Worm (Caenorhabditis elegans) whole organism, L1 larva: Measurements from ENCODE around the gene Y32G9B.1.

Source experiments
- aha-1 ChIP-seq: fragments of 150-350 bp; optimal IDR thresholded peaks from 2 replicates; lab custom pipeline; 2014; ENCODE audit warnings: missing biosample characterization, missing genetic modification characterization
- alr-1 ChIP-seq: fragments of 200-800 bp; sonication (Bioruptor generic); optimal IDR thresholded peaks from 2 replicates; lab custom pipeline; 2018; ENCODE audit warnings: borderline replicate concordance, mild to moderate bottlenecking, missing genetic modification characterization, missing compliant biosample characterization
- aly-2 ChIP-seq: fragments of 150-350 bp; optimal IDR thresholded peaks from 2 replicates; lab custom pipeline; 2014; ENCODE audit warnings: missing biosample characterization, missing genetic modification characterization
- ama-1 ChIP-seq: fragments of 150-350 bp; optimal IDR thresholded peaks from 2 replicates; lab custom pipeline; 2014
- blmp-1 ChIP-seq: fragments of 150-350 bp; optimal IDR thresholded peaks from 2 replicates; lab custom pipeline; 2014; ENCODE audit warnings: missing biosample characterization, missing genetic modification characterization
- ceh-82 ChIP-seq, 3 experiments: fragments of 150-350 bp in 1 of 3; sonication (generic microtip) in 2 of 3; optimal IDR thresholded peaks; 2 replicates each; lab custom pipeline; 2014 to 2017; ENCODE audit warnings: missing biosample characterization in 3 of 3, missing genetic modification characterization in 3 of 3
- ceh-88 ChIP-seq: fragments of 200-800 bp; sonication (Bioruptor generic); IDR thresholded peaks from 2 replicates; pipeline ENCODE4 v1.3.6; 2022; ENCODE audit warnings: missing genetic modification characterization, missing compliant biosample characterization
- dsc-1 ChIP-seq: sonication (generic microtip); optimal IDR thresholded peaks from 2 replicates; lab custom pipeline; 2016; ENCODE audit warnings: mild to moderate bottlenecking, missing genetic modification characterization, missing compliant biosample characterization
- efl-1 ChIP-seq, 4 experiments: fragments of 150-350 bp; optimal IDR thresholded peaks in 3 of 4; peaks in 1 of 4; 1 replicate in 1 of 4; 2 replicates in 3 of 4; lab custom pipeline; 2014; ENCODE audit warnings: missing biosample characterization in 2 of 4, missing genetic modification characterization in 2 of 4, missing genetic modification reagents in 2 of 4
- egl-13 ChIP-seq: sonication (generic microtip); optimal IDR thresholded peaks from 2 replicates; lab custom pipeline; 2016; ENCODE audit warnings: missing genotype, missing genetic modification reagents, missing genetic modification characterization, missing compliant biosample characterization
- elt-2 ChIP-seq: sonication (generic microtip); optimal IDR thresholded peaks from 2 replicates; lab custom pipeline; 2016; ENCODE audit warnings: missing genetic modification characterization, mild to moderate bottlenecking, inconsistent platforms, missing compliant biosample characterization, missing genetic modification reagents
- elt-3 ChIP-seq, 6 experiments: fragments of 150-350 bp in 1 of 6; sonication (generic microtip); optimal IDR thresholded peaks; 2 replicates each; lab custom pipeline; 2017 to 2018; ENCODE audit warnings: missing biosample characterization in 6 of 6, missing genetic modification characterization in 6 of 6, inconsistent platforms in 1 of 6
- fkh-8 ChIP-seq: sonication (generic microtip); optimal IDR thresholded peaks from 2 replicates; lab custom pipeline; 2016; ENCODE audit warnings: mild to moderate bottlenecking, missing genetic modification characterization, missing compliant biosample characterization
- hlh-17 ChIP-seq: fragments of 200-800 bp; sonication (Bioruptor generic); optimal IDR thresholded peaks from 2 replicates; lab custom pipeline; 2018; ENCODE audit warnings: missing genetic modification characterization, mild to moderate bottlenecking, missing compliant biosample characterization, moderate library complexity, borderline replicate concordance
- irx-1 ChIP-seq: sonication (generic microtip); optimal IDR thresholded peaks from 2 replicates; lab custom pipeline; 2016; ENCODE audit warnings: missing genetic modification characterization, missing compliant biosample characterization
- isw-1 ChIP-seq: fragments of 200-800 bp; sonication (Bioruptor generic); IDR thresholded peaks from 2 replicates; pipeline ENCODE4 v1.3.6; 2022; ENCODE audit warnings: missing genetic modification characterization, missing compliant biosample characterization
- lin-14 ChIP-seq: fragments of 200-800 bp; sonication (Bioruptor generic); optimal IDR thresholded peaks from 2 replicates; lab custom pipeline; 2018; ENCODE audit warnings: mild to moderate bottlenecking, missing genetic modification characterization, moderate library complexity, missing compliant biosample characterization
- lin-35 ChIP-seq, 2 experiments: fragments of 150-350 bp; optimal IDR thresholded peaks; 2 replicates each; lab custom pipeline; 2014; ENCODE audit warnings: missing biosample characterization in 2 of 2, missing genetic modification characterization in 2 of 2, missing genetic modification reagents in 2 of 2
- lir-3 ChIP-seq: sonication (generic microtip); optimal IDR thresholded peaks from 2 replicates; lab custom pipeline; 2016; ENCODE audit warnings: mild to moderate bottlenecking, missing genetic modification characterization, moderate library complexity, missing compliant biosample characterization; ENCODE audit not compliant: poor library complexity
- mab-9 ChIP-seq: fragments of 200-800 bp; sonication (Bioruptor generic); IDR thresholded peaks from 2 replicates; pipeline ENCODE4 v1.3.6; 2022; ENCODE audit warnings: missing genetic modification reagents, missing genetic modification characterization, missing compliant biosample characterization
- mdl-1 ChIP-seq, 2 experiments: fragments of 150-350 bp; optimal IDR thresholded peaks; 2 replicates each; lab custom pipeline; 2014 to 2017; ENCODE audit warnings: missing biosample characterization in 2 of 2, missing genetic modification characterization in 2 of 2, inconsistent platforms in 1 of 2
- mef-2 ChIP-seq: fragments of 150-350 bp; optimal IDR thresholded peaks from 2 replicates; lab custom pipeline; 2014; ENCODE audit warnings: missing biosample characterization, missing genetic modification characterization
- mep-1 ChIP-seq: fragments of 150-350 bp; optimal IDR thresholded peaks from 2 replicates; lab custom pipeline; 2014; ENCODE audit warnings: missing biosample characterization, missing genetic modification characterization
- nhr-11 ChIP-seq: fragments of 150-350 bp; optimal IDR thresholded peaks from 2 replicates; lab custom pipeline; 2014; ENCODE audit warnings: missing biosample characterization, missing genetic modification characterization
- nhr-19 ChIP-seq: fragments of 200-800 bp; sonication (Bioruptor generic); conservative IDR thresholded peaks from 2 replicates; pipeline ENCODE4 v1.3.6; 2022; ENCODE audit warnings: missing genetic modification characterization, missing compliant biosample characterization
- nhr-20 ChIP-seq: sonication (generic microtip); optimal IDR thresholded peaks from 2 replicates; lab custom pipeline; 2016; ENCODE audit warnings: mild to moderate bottlenecking, missing genetic modification characterization, missing compliant biosample characterization
- nhr-47 ChIP-seq: sonication (generic microtip); optimal IDR thresholded peaks from 2 replicates; lab custom pipeline; 2016; ENCODE audit warnings: mild to moderate bottlenecking, missing genetic modification characterization, moderate library complexity, missing compliant biosample characterization
- nhr-71 ChIP-seq: sonication (generic microtip); optimal IDR thresholded peaks from 2 replicates; lab custom pipeline; 2016; ENCODE audit warnings: mild to moderate bottlenecking, missing genetic modification characterization, moderate library complexity, missing compliant biosample characterization
- nhr-85 ChIP-seq: sonication (generic microtip); peaks from one replicate; lab custom pipeline; 2016; ENCODE audit warnings: missing genetic modification characterization, inconsistent platforms, missing compliant biosample characterization
- nhr-90 ChIP-seq: sonication (generic microtip); optimal IDR thresholded peaks from 2 replicates; lab custom pipeline; 2016; ENCODE audit warnings: mild to moderate bottlenecking, missing genetic modification characterization, missing compliant biosample characterization; ENCODE audit not compliant: poor library complexity
- pag-3 ChIP-seq: sonication (generic microtip); optimal IDR thresholded peaks from 2 replicates; lab custom pipeline; 2017; ENCODE audit warnings: missing genetic modification characterization, mild to moderate bottlenecking, missing compliant biosample characterization, antibody characterized with exemption, borderline replicate concordance; ENCODE audit not compliant: insufficient read depth
- pax-3 ChIP-seq: fragments of 200-800 bp; sonication (Bioruptor generic); optimal IDR thresholded peaks from 2 replicates; lab custom pipeline; 2018; ENCODE audit warnings: mild to moderate bottlenecking, missing genetic modification characterization, moderate library complexity, missing compliant biosample characterization
- pqm-1 ChIP-seq: sonication (generic microtip); optimal IDR thresholded peaks from 3 replicates; lab custom pipeline; 2017; ENCODE audit warnings: missing biosample characterization, missing genetic modification characterization
- rnt-1 ChIP-seq: sonication (generic microtip); optimal IDR thresholded peaks from 2 replicates; lab custom pipeline; 2016; ENCODE audit warnings: mild to moderate bottlenecking, missing genetic modification characterization, moderate library complexity, missing compliant biosample characterization
- skn-1 ChIP-seq: fragments of 150-350 bp; optimal IDR thresholded peaks from 2 replicates; lab custom pipeline; 2014; ENCODE audit warnings: missing biosample characterization, missing genetic modification characterization
- snu-23 ChIP-seq: sonication (generic microtip); optimal IDR thresholded peaks from 2 replicates; lab custom pipeline; 2016; ENCODE audit warnings: missing genetic modification characterization, missing compliant biosample characterization
- sox-4 ChIP-seq: sonication (generic microtip); optimal IDR thresholded peaks from 2 replicates; lab custom pipeline; 2016; ENCODE audit warnings: missing genetic modification characterization, missing compliant biosample characterization
- swsn-7 ChIP-seq: sonication (generic microtip); optimal IDR thresholded peaks from 2 replicates; lab custom pipeline; 2016; ENCODE audit warnings: missing genetic modification characterization, missing compliant biosample characterization
- tbx-2 ChIP-seq: sonication (generic microtip); optimal IDR thresholded peaks from 2 replicates; lab custom pipeline; 2016; ENCODE audit warnings: missing genetic modification characterization, missing compliant biosample characterization
- unc-130 ChIP-seq: fragments of 150-350 bp; optimal IDR thresholded peaks from 2 replicates; lab custom pipeline; 2017; ENCODE audit warnings: missing biosample characterization, missing genetic modification characterization, inconsistent platforms
- unc-30 ChIP-seq: sonication (generic microtip); optimal IDR thresholded peaks from 2 replicates; lab custom pipeline; 2017; ENCODE audit warnings: missing biosample characterization, missing genetic modification characterization
- unc-86 ChIP-seq: sonication (generic microtip); optimal IDR thresholded peaks from 2 replicates; lab custom pipeline; 2016; ENCODE audit warnings: missing genetic modification characterization, missing compliant biosample characterization
- vab-15 ChIP-seq: sonication (generic microtip); optimal IDR thresholded peaks from 2 replicates; lab custom pipeline; 2017; ENCODE audit warnings: missing genotype, mild to moderate bottlenecking, missing genetic modification characterization, missing compliant biosample characterization
- xbp-1 ChIP-seq: sonication (generic microtip); optimal IDR thresholded peaks from 2 replicates; lab custom pipeline; 2016; ENCODE audit warnings: missing genetic modification characterization, missing compliant biosample characterization
- ztf-4 ChIP-seq: fragments of 150-350 bp; optimal IDR thresholded peaks from 2 replicates; lab custom pipeline; 2014; ENCODE audit warnings: missing biosample characterization, missing genetic modification characterization

Y32G9B.1 gene

ce11 chrV:1805724-1806316 is 24.1 kb downstream of the Y32G9B.1 start:
- TF ChIP-seq unc-86 (tag; lab: Kevin White, UChicago) (no peak), nhr-85 (peak; percentile 45), mab-9 (no peak), skn-1 (peak; percentile 63), hlh-17 (no peak), mep-1 (tag; lab: Kevin White, UChicago) (peak; percentile 71), ceh-88 (GFP tag; lab: Robert Waterston, UW) (no peak)
- TF ChIP-seq, all 84 proteins: peak for 3

- TF ChIP-seq isw-1 (GFP tag; lab: Robert Waterston, UW) (0 out of 2 replicates have a peak, but pooled peaks have one; percentile 20), mep-1 (tag; lab: Kevin White, UChicago) (peak; percentile 56), unc-130 (no peak), lin-35 (GFP tag; optimal IDR thresholded peaks at IDR 0.05; lab: Kevin White, UChicago) (peak; percentile 32 to 57), nhr-19 (GFP tag; lab: Robert Waterston, UW) (peak; percentile 55), unc-30 (tag; lab: Kevin White, UChicago) (no peak), nhr-20 (tag; lab: Kevin White, UChicago) (peak; percentile 73), mdl-1 (tag; optimal IDR thresholded peaks at IDR 0.05; lab: Kevin White, UChicago) (peak in 1 of 2 experiments; percentile 52), egl-13 (peak; percentile 82), elt-3 (tag; optimal IDR thresholded peaks at IDR 0.05; lab: Kevin White, UChicago) (peak in 1 of 6 experiments; percentile 2), pax-3 (tag; lab: Kevin White, UChicago) (peak; percentile 42), snu-23 (peak; percentile 80), pag-3 (tag; lab: Kevin White, UChicago) (no peak), aha-1 (tag; lab: Kevin White, UChicago) (peak; percentile 13), tbx-2 (tag; lab: Kevin White, UChicago) (peak; percentile 10), sox-4 (tag; lab: Kevin White, UChicago) (peak; percentile 24), pqm-1 (tag; lab: Kevin White, UChicago) (no peak), xbp-1 (tag; lab: Kevin White, UChicago) (peak; percentile 32), skn-1 (peak; percentile 31), nhr-71 (tag; lab: Kevin White, UChicago) (peak; percentile 79), ama-1 (lab: Kevin White, UChicago) (peak; percentile 88), rnt-1 (tag; lab: Kevin White, UChicago) (peak; percentile 29), vab-15 (no peak), fkh-8 (peak; percentile 92), efl-1 (optimal IDR thresholded peaks at IDR 0.05; lab: Kevin White, UChicago) (peak; percentile 52 to 75), efl-1 (GFP tag; optimal IDR thresholded peaks at IDR 0.05 in 1 of 2; lab: Kevin White, UChicago) (peak; percentile 45 to 89), alr-1 (tag; lab: Kevin White, UChicago) (no peak), blmp-1 (tag; lab: Kevin White, UChicago) (peak; percentile 11), nhr-47 (peak; percentile 60), nhr-11 (tag; lab: Kevin White, UChicago) (no peak), ztf-4 (tag; lab: Kevin White, UChicago) (peak; percentile 13), ceh-88 (GFP tag; lab: Robert Waterston, UW) (no peak), ceh-82 (tag; optimal IDR thresholded peaks at IDR 0.05; lab: Kevin White, UChicago) (peak in 1 of 3 experiments; percentile 46), irx-1 (no peak), hlh-17 (no peak), nhr-90 (tag; lab: Kevin White, UChicago) (peak; percentile 48), mef-2 (peak; percentile 63), aly-2 (tag; lab: Kevin White, UChicago) (no peak), dsc-1 (peak; percentile 47), swsn-7 (tag; lab: Kevin White, UChicago) (peak; percentile 80), lin-14 (peak; percentile 94), elt-2 (tag; lab: Kevin White, UChicago) (peak; percentile 34), unc-86 (tag; lab: Kevin White, UChicago) (peak; percentile 67), lir-3 (tag; lab: Kevin White, UChicago) (no peak), nhr-85 (peak; percentile 45)
Measured at ce11 chrV:1804645-1805559, 25.0 kb downstream of the Y32G9B.1 start, which contains the start of the genes hsp-16.2 and hsp-16.41. hsp-16.2 (minus strand) TSS chrV:1804957. hsp-16.41 (plus strand) TSS chrV:1805178.
